Worm (Caenorhabditis elegans) whole organism, young adult: ENCODE measurements around the gene nhr-248.

Source experiments
- ama-1 ChIP-seq, 3 experiments: fragments of 150-350 bp in 1 of 3; sonication (generic microtip) in 2 of 3; optimal IDR thresholded peaks; 2 replicates each; lab custom pipeline; 2014 to 2018; ENCODE audit warnings: missing biosample characterization in 2 of 3, missing genetic modification characterization in 2 of 3, missing genetic modification reagents in 2 of 3
- atf-7 ChIP-seq: sonication (generic microtip); optimal IDR thresholded peaks from 2 replicates; lab custom pipeline; 2017; ENCODE audit warnings: mild to moderate bottlenecking, missing genetic modification characterization, missing compliant biosample characterization
- dpl-1 ChIP-seq: fragments of 150-350 bp; optimal IDR thresholded peaks from 2 replicates; lab custom pipeline; 2014; ENCODE audit warnings: missing biosample characterization, missing genetic modification reagents, missing genetic modification characterization
- hmg-20 ChIP-seq: fragments of 200-800 bp; sonication (Bioruptor generic); IDR thresholded peaks from 2 replicates; pipeline ENCODE4 v1.3.6; 2022; ENCODE audit warnings: missing genetic modification reagents, missing genetic modification characterization, missing compliant biosample characterization
- madf-10 ChIP-seq: sonication (generic microtip); optimal IDR thresholded peaks from 2 replicates; lab custom pipeline; 2016; ENCODE audit warnings: mild to moderate bottlenecking, missing genetic modification characterization, missing compliant biosample characterization
- mes-4 ChIP-seq: sonication (generic microtip); optimal IDR thresholded peaks from 2 replicates; lab custom pipeline; 2016; ENCODE audit warnings: missing genotype, missing genetic modification characterization, missing compliant biosample characterization
- mxl-1 ChIP-seq: sonication (generic microtip); optimal IDR thresholded peaks from 2 replicates; lab custom pipeline; 2016; ENCODE audit warnings: missing genetic modification characterization, missing compliant biosample characterization
- pha-4 ChIP-seq: fragments of 150-350 bp; sonication (generic microtip); optimal IDR thresholded peaks from 2 replicates; lab custom pipeline; 2014; ENCODE audit warnings: missing biosample characterization, missing genetic modification reagents, missing genetic modification characterization
- snpc-1.1 ChIP-seq: sonication (generic microtip); optimal IDR thresholded peaks from 2 replicates; lab custom pipeline; 2017; ENCODE audit warnings: missing genetic modification characterization, mild to moderate bottlenecking, missing compliant biosample characterization, antibody characterized with exemption, moderate library complexity, missing genotype, missing genetic modification reagents; ENCODE audit not compliant: insufficient read depth
- tlf-1 ChIP-seq: fragments of 200-800 bp; sonication (Bioruptor generic); optimal IDR thresholded peaks from 2 replicates; lab custom pipeline; 2018; ENCODE audit warnings: mild to moderate bottlenecking, missing genetic modification characterization, missing compliant biosample characterization
- unc-62 ChIP-seq: fragments of 150-350 bp; optimal IDR thresholded peaks from 2 replicates; lab custom pipeline; 2014; ENCODE audit warnings: missing biosample characterization, missing genetic modification reagents, missing genetic modification characterization

DNA sequence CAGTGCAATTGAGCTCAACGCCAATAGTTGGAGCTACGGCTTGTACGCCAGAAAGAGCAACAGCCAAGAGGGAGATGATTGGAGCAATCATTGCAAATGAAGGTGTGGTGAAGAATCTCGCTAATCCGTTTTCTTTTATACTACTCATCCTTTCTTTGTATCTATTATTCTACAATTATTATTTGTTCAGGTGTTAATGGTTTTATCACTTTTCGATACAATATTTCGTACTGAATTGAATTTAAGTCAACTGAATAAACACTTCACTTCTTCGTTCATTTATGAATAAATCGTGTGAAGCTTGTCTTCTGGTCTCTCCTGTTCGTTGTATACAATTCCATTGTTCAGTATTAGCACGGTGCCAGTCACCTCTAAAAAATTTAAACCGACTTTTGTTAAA, 3.9 kb upstream of the nhr-248 start, which contains the start of gene ZK218.11:
- TF ChIP-seq mxl-1 (tag; lab: Kevin White, UChicago): no peak
- no peak for TF ChIP-seq hmg-20
- no peak for TF ChIP-seq madf-10 (tag; lab: Kevin White, UChicago)
- no peak for TF ChIP-seq unc-62 (GFP tag; lab: Kevin White, UChicago)
- no peak for TF ChIP-seq ama-1 (optimal IDR thresholded peaks at IDR 0.05; lab: Kevin White, UChicago)
- TF ChIP-seq ama-1 (GFP tag; optimal IDR thresholded peaks at IDR 0.05; lab: Kevin White, UChicago): no peak
- no peak for TF ChIP-seq tlf-1 (GFP tag; lab: Kevin White, UChicago)
- TF ChIP-seq atf-7 (tag; lab: Kevin White, UChicago): no peak
- no peak for TF ChIP-seq pha-4
- no peak for TF ChIP-seq mes-4 (tag; lab: Kevin White, UChicago)
- TF ChIP-seq dpl-1 (GFP tag; lab: Kevin White, UChicago): no peak
- no peak for TF ChIP-seq snpc-1.1
